Worm (Caenorhabditis elegans) whole organism, L1 larva: ENCODE data around the gene str-144.

Experiments used
- elt-2 ChIP-seq: sonication (generic microtip); optimal IDR thresholded peaks from 2 replicates; lab custom pipeline; 2016; ENCODE audit warnings: missing genetic modification characterization, mild to moderate bottlenecking, inconsistent platforms, missing compliant biosample characterization, missing genetic modification reagents
- fkh-10 ChIP-seq: sonication (generic microtip); optimal IDR thresholded peaks from 2 replicates; lab custom pipeline; 2017; ENCODE audit warnings: missing biosample characterization, missing genetic modification reagents, missing genetic modification characterization
- unc-30 ChIP-seq: sonication (generic microtip); optimal IDR thresholded peaks from 2 replicates; lab custom pipeline; 2017; ENCODE audit warnings: missing biosample characterization, missing genetic modification characterization
- zag-1 ChIP-seq: fragments of 150-350 bp; optimal IDR thresholded peaks from 2 replicates; lab custom pipeline; 2014; ENCODE audit warnings: missing biosample characterization, missing genetic modification characterization

ce11 chrV:8110816-8111215, 38.9 kb upstream of the str-144 start:
- TF ChIP-seq fkh-10 (GFP tag; lab: Kevin White, UChicago) (no peak), elt-2 (tag; lab: Kevin White, UChicago) (no peak), unc-30 (no peak), zag-1 (tag; lab: Kevin White, UChicago) (no peak)
